Worm (Caenorhabditis elegans): ENCODE results near the gene sra-12.

DNA sequence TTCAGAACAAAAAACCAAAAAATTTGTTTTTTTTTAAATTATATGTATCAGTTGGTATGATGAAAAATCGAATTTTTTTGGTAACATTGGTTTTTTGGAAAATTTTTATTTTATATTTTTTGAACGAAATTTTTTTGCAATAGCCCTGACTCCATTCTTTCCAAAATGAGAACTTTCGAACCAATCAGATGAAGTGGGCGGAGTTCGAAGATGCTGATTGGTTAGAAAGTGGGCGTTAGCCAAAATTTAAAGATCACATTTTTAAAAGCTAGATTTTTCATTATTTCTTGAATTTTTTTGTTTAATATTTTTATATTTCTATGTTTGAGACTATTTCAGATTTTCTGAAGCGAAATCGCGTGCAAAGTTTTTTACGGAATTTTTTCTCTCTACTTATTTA, 43.0 kb downstream of the sra-12 start:
- no peak for TF ChIP-seq pha-4 (tag; optimal IDR thresholded peaks at IDR 0.05)
- no peak for TF ChIP-seq lin-32 (GFP tag; optimal IDR thresholded peaks at IDR 0.05)
- TF ChIP-seq elt-3 (tag; optimal IDR thresholded peaks at IDR 0.05): no peak
- no peak for TF ChIP-seq mep-1 (tag; optimal IDR thresholded peaks at IDR 0.05)
- no peak for TF ChIP-seq elt-1 (tag; optimal IDR thresholded peaks at IDR 0.05; ENCODE audit: borderline replicate concordance, insufficient read depth)
- no peak for TF ChIP-seq mab-5 (tag; optimal IDR thresholded peaks at IDR 0.05)
- no peak for TF ChIP-seq unc-62 (GFP tag; optimal IDR thresholded peaks at IDR 0.05)
- no peak for TF ChIP-seq tbx-8 (GFP tag; optimal IDR thresholded peaks at IDR 0.05)
- TF ChIP-seq nhr-237 (tag; optimal IDR thresholded peaks at IDR 0.05): no peak
- no peak for TF ChIP-seq zip-8 (tag; optimal IDR thresholded peaks at IDR 0.05)
- TF ChIP-seq bed-3 (GFP tag; optimal IDR thresholded peaks at IDR 0.05): no peak
- TF ChIP-seq nhr-12 (tag; optimal IDR thresholded peaks at IDR 0.05): no peak
- no peak for TF ChIP-seq cnd-1 (tag; optimal IDR thresholded peaks at IDR 0.05)
- TF ChIP-seq unc-39 (tag; optimal IDR thresholded peaks at IDR 0.05): no peak
